Fruit fly (Drosophila melanogaster) whole organism: Measurements from ENCODE around the gene Fmr1.

ENCODE experiments used
- CG8478 ChIP-seq: fragments of >200 bp; optimal IDR thresholded peaks from 2 replicates; lab custom pipeline; 2018; ENCODE audit warnings: inconsistent platforms
- pan ChIP-seq: fragments of >200 bp; optimal IDR thresholded peaks from 2 replicates; lab custom pipeline; 2017
- usp ChIP-seq: fragments of >200 bp; optimal IDR thresholded peaks from 2 replicates; lab custom pipeline; 2017; ENCODE audit warnings: missing biosample characterization, missing genetic modification characterization, mixed read lengths

DNA sequence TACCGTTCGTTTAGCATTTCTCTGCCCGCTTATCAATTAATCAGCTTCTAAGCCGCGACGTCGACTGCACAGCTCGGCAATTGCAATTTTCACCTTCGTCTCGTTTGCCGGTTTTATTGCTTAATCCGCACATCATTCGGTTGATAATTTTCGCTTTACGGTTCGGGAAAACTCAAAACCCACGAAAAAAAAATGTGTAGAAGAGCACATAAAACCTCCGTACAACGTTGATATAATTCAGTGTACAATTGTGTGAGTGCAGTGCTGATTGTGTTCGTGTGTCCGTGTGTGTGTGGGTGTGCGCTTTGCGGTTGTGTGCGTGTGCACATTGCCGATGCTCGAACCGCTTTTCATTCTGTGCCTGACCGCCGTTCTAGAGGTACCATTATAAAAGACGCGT is 2.3 kb upstream of the Fmr1 start, which contains the start of gene CAH7:
- TF ChIP-seq pan (lab: Kevin White, UChicago) (no peak), usp (GFP tag; lab: Kevin White, UChicago) (no peak), CG8478 (no peak)
